Fruit fly (Drosophila melanogaster): ENCODE results near the gene Pink1.
A peak's percentile ranks its signal among the peaks of the same experiment; 100 is the strongest.

The Pink1 gene

DNA sequence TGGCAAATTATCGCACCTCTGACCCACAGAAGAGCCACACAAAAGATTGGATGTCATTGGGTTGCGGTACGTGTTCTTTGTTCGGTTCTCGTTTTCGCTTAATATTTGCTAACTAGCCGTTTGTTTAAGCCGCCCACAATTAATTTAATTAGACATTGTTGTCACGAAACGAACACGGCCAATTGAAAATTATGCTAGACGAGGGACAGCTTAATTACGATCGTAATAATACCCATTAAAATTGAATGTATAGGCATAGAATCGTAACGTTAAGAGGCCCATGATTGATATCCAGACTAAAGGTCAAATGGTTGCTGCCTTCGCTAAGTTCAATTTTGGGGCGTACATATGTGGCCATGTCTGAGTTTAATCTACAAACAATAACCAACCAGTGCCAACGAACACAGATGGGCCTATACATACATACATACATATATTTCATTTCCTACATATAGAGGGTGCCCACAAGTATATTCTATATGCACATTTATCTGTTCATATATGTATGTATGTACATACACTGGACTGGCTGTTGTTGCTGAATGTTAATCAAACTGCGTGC, 45.1 kb downstream of the Pink1 start:
- peak; percentile 47 for TF ChIP-seq EcR (GFP tag; optimal IDR thresholded peaks at IDR 0.05)
- no peak for TF ChIP-seq rn (GFP tag; IDR thresholded peaks at IDR 0.05)

DNA sequence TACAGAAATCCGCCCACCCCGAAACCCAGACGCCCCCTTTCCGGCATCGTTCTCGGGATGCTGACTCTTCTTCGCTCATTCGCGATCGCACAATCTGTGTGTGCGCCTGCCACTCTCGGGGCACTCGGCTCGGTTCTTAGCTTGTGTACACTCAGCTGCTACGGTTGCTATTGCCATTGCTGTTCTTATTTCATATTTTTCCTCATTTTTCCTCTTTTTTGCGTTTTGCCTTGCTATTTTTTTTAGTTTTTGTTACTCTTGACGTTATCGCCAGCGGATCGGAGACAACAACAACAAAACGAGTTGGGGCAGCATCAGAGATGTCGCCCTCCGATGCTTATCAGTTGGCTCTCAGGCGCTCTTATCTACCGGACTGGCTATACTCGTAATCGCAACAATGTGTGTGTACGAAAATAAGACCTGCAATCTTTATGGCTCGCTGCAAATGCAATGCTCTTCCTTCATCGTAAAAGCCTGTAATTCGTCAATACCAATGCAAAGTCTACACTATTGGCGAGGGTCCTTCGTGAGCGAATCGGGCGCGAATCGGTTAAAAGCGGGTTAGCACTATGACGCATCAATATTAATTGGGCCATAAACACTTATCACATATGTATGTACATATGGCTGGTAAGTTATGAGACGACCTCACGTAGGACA, 47.1 kb downstream of the Pink1 start:
- TF ChIP-seq CG17806 (tag; optimal IDR thresholded peaks at IDR 0.05) (peak; percentile 52), CG14655 (GFP tag; optimal IDR thresholded peaks at IDR 0.05) (peak; percentile 74), D1 (tag; optimal IDR thresholded peaks at IDR 0.05) (no peak), Pif1B (GFP tag; optimal IDR thresholded peaks at IDR 0.05) (peak; percentile 42), Snoo (tag; optimal IDR thresholded peaks at IDR 0.05) (no peak), CG15710 (tag; optimal IDR thresholded peaks at IDR 0.05) (peak; percentile 47), EcR (GFP tag; optimal IDR thresholded peaks at IDR 0.05) (no peak), CG12605 (GFP tag; IDR thresholded peaks at IDR 0.05) (peak; percentile 91), fd96Ca (GFP tag; IDR thresholded peaks at IDR 0.05) (peak; percentile 87), CG8301 (tag; optimal IDR thresholded peaks at IDR 0.05) (peak; percentile 63), rn (GFP tag; IDR thresholded peaks at IDR 0.05) (peak; percentile 51; the same call in 1 of the 2 replicates), Pif1A (GFP tag; optimal IDR thresholded peaks at IDR 0.05) (peak; percentile 26), CG8159 (tag; optimal IDR thresholded peaks at IDR 0.05) (peak; percentile 57), gl (tag; optimal IDR thresholded peaks at IDR 0.05) (peak; percentile 78), CG34367 (tag; optimal IDR thresholded peaks at IDR 0.05) (peak; percentile 42), CG9948 (tag; optimal IDR thresholded peaks at IDR 0.05) (peak; percentile 25), CG10348 (GFP tag; IDR thresholded peaks at IDR 0.05) (no peak), CG13204 (GFP tag; optimal IDR thresholded peaks at IDR 0.05) (peak; percentile 70), CG32121 (GFP tag; IDR thresholded peaks at IDR 0.05) (peak; percentile 58; the same call in 1 of the 2 replicates), CG4496 (GFP tag; IDR thresholded peaks at IDR 0.05) (peak; percentile 88), Ets98B (GFP tag; IDR thresholded peaks at IDR 0.05) (peak; percentile 81)

DNA sequence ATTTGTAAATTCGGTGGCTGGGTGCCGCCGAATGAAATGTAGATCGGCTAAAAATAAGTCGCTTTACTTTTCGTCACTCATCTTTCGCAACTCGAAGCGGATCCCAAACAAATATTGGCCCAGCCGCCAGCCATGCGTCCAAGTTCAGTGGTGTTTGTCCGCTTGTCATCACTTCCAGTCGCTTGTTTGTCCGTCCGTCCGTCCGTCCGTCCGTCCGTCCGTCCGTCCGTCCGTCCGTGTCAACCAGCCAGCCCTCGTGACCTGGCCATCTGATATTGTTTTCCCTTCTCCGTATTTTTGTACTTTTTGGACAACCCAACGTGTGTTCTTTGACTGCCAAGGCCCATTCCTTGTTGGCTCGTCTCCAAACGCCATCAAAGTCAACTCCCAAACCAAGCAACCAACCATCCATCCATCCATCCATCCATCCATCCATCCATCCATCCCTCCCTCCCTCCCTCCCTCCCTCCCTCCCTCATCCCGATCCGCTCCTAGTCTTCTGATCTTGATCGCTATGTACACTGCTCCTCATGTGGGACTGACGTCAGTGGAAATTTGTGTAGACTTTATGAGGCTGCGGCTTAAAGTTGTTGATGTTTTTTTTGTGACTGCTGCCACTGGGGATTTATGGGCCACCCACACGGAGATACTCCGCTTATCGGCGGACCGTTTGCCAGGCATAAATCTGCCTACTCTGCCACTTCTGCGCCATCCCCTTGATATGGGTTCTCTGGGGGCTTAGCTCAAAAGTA, 49.9 kb downstream of the Pink1 start:
- no peak for TF ChIP-seq Pif1A (GFP tag; optimal IDR thresholded peaks at IDR 0.05)
- TF ChIP-seq CG4496 (GFP tag; IDR thresholded peaks at IDR 0.05) = 0 out of 3 replicates have a peak, but pooled peaks have one; percentile 27
